Worm (Caenorhabditis elegans) whole organism, late embryonic: ENCODE measurements around the gene mrps-18B.

Source experiments
- C38D4.7 ChIP-seq: fragments of 200-800 bp; sonication (Bioruptor generic); optimal IDR thresholded peaks from 2 replicates; lab custom pipeline; 2018; ENCODE audit warnings: mild to moderate bottlenecking, missing genetic modification characterization, moderate library complexity, missing compliant biosample characterization
- F13H6.1 ChIP-seq: sonication (generic microtip); optimal IDR thresholded peaks from 2 replicates; lab custom pipeline; 2016; ENCODE audit warnings: missing genetic modification characterization, missing compliant biosample characterization
- K09A11.1 ChIP-seq: sonication (generic microtip); optimal IDR thresholded peaks from 2 replicates; lab custom pipeline; 2017; ENCODE audit warnings: antibody characterized with exemption, mild to moderate bottlenecking, missing genetic modification characterization, missing compliant biosample characterization; ENCODE audit not compliant: insufficient read depth
- T23F11.4 ChIP-seq: fragments of 200-800 bp; sonication (Bioruptor generic); optimal IDR thresholded peaks from 2 replicates; lab custom pipeline; 2018; ENCODE audit warnings: mild to moderate bottlenecking, missing genetic modification characterization, missing compliant biosample characterization
- Y22D7AL.16 ChIP-seq: sonication (generic microtip); optimal IDR thresholded peaks from 2 replicates; lab custom pipeline; 2016; ENCODE audit warnings: missing genetic modification characterization, missing compliant biosample characterization
- ceh-18 ChIP-seq: sonication (generic microtip); optimal IDR thresholded peaks from 2 replicates; lab custom pipeline; 2016; ENCODE audit warnings: missing genetic modification characterization, missing compliant biosample characterization
- ceh-2 ChIP-seq: sonication (generic microtip); optimal IDR thresholded peaks from 2 replicates; lab custom pipeline; 2016; ENCODE audit warnings: missing genotype, missing genetic modification characterization, missing compliant biosample characterization
- ceh-31 ChIP-seq: sonication (generic microtip); optimal IDR thresholded peaks from 2 replicates; lab custom pipeline; 2016; ENCODE audit warnings: missing genetic modification characterization, missing compliant biosample characterization
- ceh-45 ChIP-seq: fragments of 200-800 bp; sonication (Bioruptor generic); IDR thresholded peaks from 2 replicates; pipeline ENCODE4 v1.3.6; 2022; ENCODE audit warnings: missing genetic modification reagents, missing genetic modification characterization, missing compliant biosample characterization
- ceh-48 ChIP-seq: sonication (generic microtip); optimal IDR thresholded peaks from 2 replicates; lab custom pipeline; 2016; ENCODE audit warnings: missing genetic modification characterization, inconsistent platforms, missing compliant biosample characterization
- che-1 ChIP-seq: sonication (generic microtip); optimal IDR thresholded peaks from 2 replicates; lab custom pipeline; 2016; ENCODE audit warnings: mild to moderate bottlenecking, missing genetic modification characterization, missing compliant biosample characterization
- elt-2 ChIP-seq: sonication (generic microtip); optimal IDR thresholded peaks from 2 replicates; lab custom pipeline; 2016; ENCODE audit warnings: missing genetic modification reagents, missing genetic modification characterization, missing compliant biosample characterization
- elt-4 ChIP-seq: sonication (generic microtip); optimal IDR thresholded peaks from 2 replicates; lab custom pipeline; 2016; ENCODE audit warnings: missing genetic modification characterization, missing compliant biosample characterization
- ets-4 ChIP-seq: sonication (generic microtip); optimal IDR thresholded peaks from 2 replicates; lab custom pipeline; 2016; ENCODE audit warnings: missing genetic modification characterization, missing compliant biosample characterization
- eyg-1 ChIP-seq: sonication (generic microtip); optimal IDR thresholded peaks from 2 replicates; lab custom pipeline; 2016; ENCODE audit warnings: missing genotype, missing genetic modification characterization, missing compliant biosample characterization
- fkh-10 ChIP-seq: fragments of 150-350 bp; optimal IDR thresholded peaks from 2 replicates; lab custom pipeline; 2014; ENCODE audit warnings: missing biosample characterization, missing genetic modification reagents, missing genetic modification characterization
- fkh-6 ChIP-seq: sonication (generic microtip); optimal IDR thresholded peaks from 2 replicates; lab custom pipeline; 2016; ENCODE audit warnings: missing genetic modification characterization, missing compliant biosample characterization
- gmeb-2 ChIP-seq: sonication (generic microtip); optimal IDR thresholded peaks from 2 replicates; lab custom pipeline; 2016; ENCODE audit warnings: missing genetic modification characterization, inconsistent platforms, missing compliant biosample characterization
- hlh-13 ChIP-seq: fragments of 200-800 bp; sonication (Bioruptor generic); optimal IDR thresholded peaks from 2 replicates; lab custom pipeline; 2018; ENCODE audit warnings: mild to moderate bottlenecking, missing genetic modification characterization, missing compliant biosample characterization
- hlh-30 ChIP-seq: sonication (generic microtip); optimal IDR thresholded peaks from 2 replicates; lab custom pipeline; 2017; ENCODE audit warnings: antibody characterized with exemption, missing genetic modification characterization, missing compliant biosample characterization; ENCODE audit not compliant: insufficient read depth
- hlh-6 ChIP-seq: sonication (generic microtip); optimal IDR thresholded peaks from 2 replicates; lab custom pipeline; 2016; ENCODE audit warnings: missing genotype, missing genetic modification characterization, missing compliant biosample characterization
- lim-6 ChIP-seq: sonication (generic microtip); optimal IDR thresholded peaks from 2 replicates; lab custom pipeline; 2016; ENCODE audit warnings: missing genetic modification characterization, missing compliant biosample characterization
- lin-11 ChIP-seq: fragments of 200-800 bp; sonication (Bioruptor generic); optimal IDR thresholded peaks from 2 replicates; lab custom pipeline; 2018; ENCODE audit warnings: mild to moderate bottlenecking, missing genetic modification characterization, missing compliant biosample characterization
- madf-2 ChIP-seq: sonication (generic microtip); optimal IDR thresholded peaks from 2 replicates; lab custom pipeline; 2017; ENCODE audit warnings: missing genetic modification characterization, missing compliant biosample characterization
- nfya-1 ChIP-seq: sonication (generic microtip); optimal IDR thresholded peaks from 2 replicates; lab custom pipeline; 2017; ENCODE audit warnings: missing genetic modification characterization, mild to moderate bottlenecking, missing compliant biosample characterization, antibody characterized with exemption, moderate library complexity
- nhr-11 ChIP-seq: fragments of 150-350 bp; optimal IDR thresholded peaks from 2 replicates; lab custom pipeline; 2014; ENCODE audit warnings: missing biosample characterization, missing genetic modification characterization
- npax-4 ChIP-seq: sonication (generic microtip); optimal IDR thresholded peaks from 2 replicates; lab custom pipeline; 2016; ENCODE audit warnings: missing genetic modification characterization, missing compliant biosample characterization
- odd-2 ChIP-seq: sonication (generic microtip); optimal IDR thresholded peaks from 2 replicates; lab custom pipeline; 2017; ENCODE audit warnings: antibody characterized with exemption, mild to moderate bottlenecking, missing genetic modification characterization, missing compliant biosample characterization
- pag-3 ChIP-seq: sonication (generic microtip); optimal IDR thresholded peaks from 2 replicates; lab custom pipeline; 2016; ENCODE audit warnings: missing compliant biosample characterization, missing genetic modification characterization, borderline replicate concordance
- pat-9 ChIP-seq: fragments of 200-800 bp; sonication (Bioruptor generic); optimal IDR thresholded peaks from 2 replicates; lab custom pipeline; 2018; ENCODE audit warnings: mild to moderate bottlenecking, missing genetic modification characterization, moderate library complexity, missing compliant biosample characterization
- pax-1 ChIP-seq: fragments of 150-350 bp; optimal IDR thresholded peaks from 2 replicates; lab custom pipeline; 2014; ENCODE audit warnings: missing biosample characterization, missing genetic modification characterization
- pha-2 ChIP-seq: sonication (generic microtip); optimal IDR thresholded peaks from 2 replicates; lab custom pipeline; 2017; ENCODE audit warnings: mild to moderate bottlenecking, missing genetic modification characterization, missing compliant biosample characterization
- pha-4 ChIP-seq: fragments of 150-350 bp; optimal IDR thresholded peaks from 2 replicates; lab custom pipeline; 2018; ENCODE audit warnings: missing biosample characterization, missing genetic modification reagents, missing genetic modification characterization
- pqm-1 ChIP-seq: sonication (generic microtip); optimal IDR thresholded peaks from 2 replicates; lab custom pipeline; 2016; ENCODE audit warnings: missing genetic modification characterization, missing compliant biosample characterization
- pros-1 ChIP-seq: fragments of 150-350 bp; optimal IDR thresholded peaks from 2 replicates; lab custom pipeline; 2014; ENCODE audit warnings: missing biosample characterization, missing genetic modification reagents, missing genetic modification characterization
- rnt-1 ChIP-seq: sonication (generic microtip); optimal IDR thresholded peaks from 2 replicates; lab custom pipeline; 2016; ENCODE audit warnings: missing genetic modification characterization, missing compliant biosample characterization
- sdc-2 ChIP-seq: sonication (generic microtip); optimal IDR thresholded peaks from 2 replicates; lab custom pipeline; 2016; ENCODE audit warnings: missing genotype, missing genetic modification characterization, missing compliant biosample characterization
- sox-2 ChIP-seq: fragments of 200-800 bp; sonication (Bioruptor generic); IDR thresholded peaks from 2 replicates; pipeline ENCODE4 v1.3.6; 2022; ENCODE audit warnings: missing genetic modification reagents, missing genetic modification characterization, missing compliant biosample characterization
- sox-4 ChIP-seq: sonication (generic microtip); optimal IDR thresholded peaks from 2 replicates; lab custom pipeline; 2017; ENCODE audit warnings: mild to moderate bottlenecking, missing genetic modification characterization, inconsistent platforms, missing compliant biosample characterization
- tbx-2 ChIP-seq: sonication (generic microtip); optimal IDR thresholded peaks from 2 replicates; lab custom pipeline; 2016; ENCODE audit warnings: missing genetic modification characterization, missing compliant biosample characterization
- tbx-7 ChIP-seq: sonication (generic microtip); optimal IDR thresholded peaks from 2 replicates; lab custom pipeline; 2016; ENCODE audit warnings: missing genotype, missing genetic modification characterization, missing compliant biosample characterization
- ttx-3 ChIP-seq: sonication (generic microtip); optimal IDR thresholded peaks from 2 replicates; lab custom pipeline; 2016; ENCODE audit warnings: missing genetic modification reagents, missing genetic modification characterization, missing compliant biosample characterization
- unc-3 ChIP-seq, 2 experiments: fragments of 200-800 bp in 1 of 2; sonication (Bioruptor generic) in 1 of 2; sonication (generic microtip) in 1 of 2; conservative IDR thresholded peaks in 1 of 2; optimal IDR thresholded peaks in 1 of 2; 2 replicates each; pipeline versions ENCODE4 v1.3.6 to Lab custom; 2016 to 2022; ENCODE audit warnings: missing compliant biosample characterization in 2 of 2, missing genetic modification characterization in 2 of 2, missing genetic modification reagents in 1 of 2
- unc-42 ChIP-seq: sonication (generic microtip); optimal IDR thresholded peaks from 2 replicates; lab custom pipeline; 2016; ENCODE audit warnings: missing genotype, missing genetic modification characterization, missing compliant biosample characterization
- unc-55 ChIP-seq: sonication (generic microtip); optimal IDR thresholded peaks from 2 replicates; lab custom pipeline; 2017; ENCODE audit warnings: missing biosample characterization, missing genetic modification reagents, missing genetic modification characterization
- unc-86 ChIP-seq: sonication (generic microtip); optimal IDR thresholded peaks from 2 replicates; lab custom pipeline; 2016; ENCODE audit warnings: missing genetic modification characterization, missing compliant biosample characterization
- zip-5 ChIP-seq: sonication (generic microtip); optimal IDR thresholded peaks from 2 replicates; lab custom pipeline; 2016; ENCODE audit warnings: missing genetic modification characterization, missing compliant biosample characterization
- ztf-16 ChIP-seq: sonication (generic microtip); optimal IDR thresholded peaks from 2 replicates; lab custom pipeline; 2017; ENCODE audit warnings: missing genetic modification characterization, missing compliant biosample characterization

mrps-18B gene

ce11 chrII:8545315-8545714, 19.8 kb downstream of the mrps-18B start, which contains the start of gene decr-1.2:
Gene decr-1.2 (plus strand): TSS chrII:8545615.
- TF ChIP-seq zip-5 (tag; lab: Kevin White, UChicago) (no peak), pqm-1 (tag; lab: Kevin White, UChicago) (no peak), pros-1 (tag; lab: Kevin White, UChicago) (no peak), unc-86 (tag; lab: Kevin White, UChicago) (no peak), che-1 (tag; lab: Kevin White, UChicago) (no peak), pha-2 (tag; lab: Kevin White, UChicago) (no peak), madf-2 (no peak), T23F11.4 (GFP tag; lab: Kevin White, UChicago) (no peak), ceh-48 (tag; lab: Kevin White, UChicago) (no peak), elt-4 (tag; lab: Kevin White, UChicago) (no peak), fkh-10 (GFP tag; lab: Kevin White, UChicago) (no peak), K09A11.1 (tag; lab: Kevin White, UChicago) (no peak), hlh-30 (tag; lab: Kevin White, UChicago) (no peak), unc-55 (GFP tag; lab: Kevin White, UChicago) (no peak), C38D4.7 (GFP tag; lab: Kevin White, UChicago) (no peak), ceh-2 (tag; lab: Kevin White, UChicago) (no peak), ztf-16 (tag; lab: Kevin White, UChicago) (no peak), Y22D7AL.16 (tag; lab: Kevin White, UChicago) (no peak)

- TF ChIP-seq madf-2 (peak; percentile 67), nhr-11 (tag; lab: Kevin White, UChicago) (no peak), gmeb-2 (tag; lab: Kevin White, UChicago) (peak; percentile 86), F13H6.1 (peak; percentile 46), npax-4 (tag; lab: Kevin White, UChicago) (peak; percentile 55), rnt-1 (tag; lab: Kevin White, UChicago) (peak; percentile 79), zip-5 (tag; lab: Kevin White, UChicago) (peak; percentile 33), pag-3 (tag; lab: Kevin White, UChicago) (peak; percentile 27), unc-55 (GFP tag; lab: Kevin White, UChicago) (no peak), eyg-1 (tag; lab: Kevin White, UChicago) (peak; percentile 83), unc-86 (tag; lab: Kevin White, UChicago) (peak; percentile 80), ceh-18 (peak; percentile 56), hlh-30 (tag; lab: Kevin White, UChicago) (peak; percentile 11), pqm-1 (tag; lab: Kevin White, UChicago) (peak; percentile 49), fkh-6 (tag; lab: Kevin White, UChicago) (peak; percentile 78), pha-4 (no peak), pha-2 (tag; lab: Kevin White, UChicago) (peak; percentile 89), ets-4 (tag; lab: Kevin White, UChicago) (peak; percentile 71), odd-2 (tag; lab: Kevin White, UChicago) (peak; percentile 23), sox-2 (peak; percentile 74), sox-4 (tag; lab: Kevin White, UChicago) (peak; percentile 84), ceh-2 (tag; lab: Kevin White, UChicago) (peak; percentile 74), elt-2 (tag; lab: Kevin White, UChicago) (peak; percentile 92), unc-42 (tag; lab: Kevin White, UChicago) (peak; percentile 6), ceh-31 (tag; lab: Kevin White, UChicago) (peak; percentile 66), tbx-7 (peak; percentile 70), che-1 (tag; lab: Kevin White, UChicago) (peak; percentile 88), pat-9 (tag; lab: Kevin White, UChicago) (peak; percentile 83), tbx-2 (tag; lab: Kevin White, UChicago) (peak; percentile 88), ceh-45 (GFP tag; lab: Robert Waterston, UW) (peak; percentile 76; the same call in 1 of the 2 replicates), lim-6 (tag; lab: Kevin White, UChicago) (no peak), sdc-2 (tag; lab: Kevin White, UChicago) (peak; percentile 63), lin-11 (peak; percentile 83), unc-3 (GFP tag; conservative IDR thresholded peaks at IDR 0.05; lab: Robert Waterston, UW) (peak; percentile 71; the same call in 1 of the 2 replicates), unc-3 (tag; optimal IDR thresholded peaks at IDR 0.05; lab: Kevin White, UChicago) (peak; percentile 75), ztf-16 (tag; lab: Kevin White, UChicago) (peak; percentile 75), hlh-6 (tag; lab: Kevin White, UChicago) (peak; percentile 85), ttx-3 (tag; lab: Kevin White, UChicago) (peak; percentile 84), pax-1 (tag; lab: Kevin White, UChicago) (no peak), nfya-1 (peak; percentile 51), hlh-13 (GFP tag; lab: Kevin White, UChicago) (peak; percentile 82)
These were observed 21.5 kb downstream of the mrps-18B start for ce11 chrII:8546975-8547374.
